Worm (Caenorhabditis elegans): ENCODE data around the gene erd-2.1.

ce11 chrX:10189244-10189643 is 30.6 kb upstream of the erd-2.1 start:
- TF ChIP-seq lin-13 (tag; optimal IDR thresholded peaks at IDR 0.05) (no peak), ztf-11 (tag; optimal IDR thresholded peaks at IDR 0.05) (no peak), elt-3 (tag; optimal IDR thresholded peaks at IDR 0.05) (no peak), ces-1 (GFP tag; optimal IDR thresholded peaks at IDR 0.05) (no peak), lsy-2 (tag; optimal IDR thresholded peaks at IDR 0.05) (no peak), mep-1 (tag; optimal IDR thresholded peaks at IDR 0.05) (no peak), nhr-237 (tag; optimal IDR thresholded peaks at IDR 0.05) (no peak), pha-4 (tag; optimal IDR thresholded peaks at IDR 0.05) (no peak), elt-1 (tag; optimal IDR thresholded peaks at IDR 0.05; ENCODE audit: borderline replicate concordance, insufficient read depth) (no peak)

Data from whole organism, mixed stage, embryonic.